Fruit fly (Drosophila melanogaster) whole organism, embryonic: ENCODE measurements around the gene rho-5.

Source experiments
- C15 ChIP-seq: fragments of 200-800 bp; sonication (Bioruptor generic); IDR thresholded peaks from 3 replicates; pipeline ENCODE4 v1.3.6; 2022; ENCODE audit warnings: missing biosample characterization, missing genetic modification characterization
- CG10543 ChIP-seq: fragments of 200-800 bp; sonication (Bioruptor generic); optimal IDR thresholded peaks from 3 replicates; lab custom pipeline; 2017; ENCODE audit warnings: missing biosample characterization, mild to moderate bottlenecking, missing genetic modification characterization, moderate library complexity
- CG11696 ChIP-seq: fragments of 200-800 bp; sonication (Bioruptor generic); IDR thresholded peaks from 2 replicates; pipeline ENCODE4 v1.3.6; 2022; ENCODE audit warnings: missing biosample characterization, missing genetic modification characterization
- CG12071 ChIP-seq: fragments of 200-800 bp; sonication (Bioruptor generic); optimal IDR thresholded peaks from 3 replicates; lab custom pipeline; 2018; ENCODE audit warnings: missing biosample characterization, mild to moderate bottlenecking, missing genetic modification characterization
- CG12299 ChIP-seq: fragments of 200-800 bp; sonication (Bioruptor generic); optimal IDR thresholded peaks from 2 replicates; lab custom pipeline; 2018; ENCODE audit warnings: missing biosample characterization, mild to moderate bottlenecking, missing genetic modification characterization
- CG12391 ChIP-seq: fragments of 200-800 bp; sonication (Bioruptor generic); optimal IDR thresholded peaks from 3 replicates; lab custom pipeline; 2018; ENCODE audit warnings: missing biosample characterization, mild to moderate bottlenecking, missing genetic modification characterization, moderate library complexity
- CG14441 ChIP-seq: fragments of 200-800 bp; sonication (Bioruptor generic); IDR thresholded peaks from 2 replicates; pipeline ENCODE4 v1.3.6; 2022; ENCODE audit warnings: missing biosample characterization, missing genetic modification characterization
- CG1602 ChIP-seq: fragments of 200-800 bp; sonication (Bioruptor generic); optimal IDR thresholded peaks from 3 replicates; lab custom pipeline; 2016; ENCODE audit warnings: missing biosample characterization, missing genetic modification characterization
- CG1603 ChIP-seq: fragments of 200-800 bp; sonication (Bioruptor generic); optimal IDR thresholded peaks from 2 replicates; lab custom pipeline; 2019; ENCODE audit warnings: missing biosample characterization, mild to moderate bottlenecking, missing genetic modification characterization, moderate library complexity
- CG16813 ChIP-seq: fragments of 200-800 bp; sonication (Bioruptor generic); IDR thresholded peaks from 3 replicates; pipeline ENCODE4 v1.3.6; 2022; ENCODE audit warnings: missing biosample characterization, missing genetic modification characterization; ENCODE audit not compliant: partially characterized antibody
- CG18476 ChIP-seq: fragments of 200-800 bp; sonication (Bioruptor generic); optimal IDR thresholded peaks from 2 replicates; lab custom pipeline; 2016; ENCODE audit warnings: missing biosample characterization, mild to moderate bottlenecking, missing genetic modification characterization
- CG33557 ChIP-seq: fragments of 200-800 bp; sonication (Bioruptor generic); optimal IDR thresholded peaks from 2 replicates; lab custom pipeline; 2019; ENCODE audit warnings: missing biosample characterization, mild to moderate bottlenecking, missing genetic modification characterization, moderate library complexity
- CG34224 ChIP-seq: fragments of 200-800 bp; sonication (Bioruptor generic); IDR thresholded peaks from 3 replicates; pipeline ENCODE4 v1.3.6; 2022; ENCODE audit warnings: missing biosample characterization, missing genetic modification characterization; ENCODE audit not compliant: partially characterized antibody
- CG3838 ChIP-seq: fragments of 200-800 bp; sonication (Bioruptor generic); optimal IDR thresholded peaks from 3 replicates; lab custom pipeline; 2016; ENCODE audit warnings: missing biosample characterization, missing genetic modification characterization
- CG42726 ChIP-seq: fragments of 200-800 bp; sonication (Bioruptor generic); IDR thresholded peaks from 2 replicates; pipeline ENCODE4 v1.3.6; 2022; ENCODE audit warnings: missing biosample characterization, missing genetic modification characterization; ENCODE audit not compliant: partially characterized antibody
- CG4404 ChIP-seq: fragments of 200-800 bp; sonication (Bioruptor generic); IDR thresholded peaks from 2 replicates; pipeline ENCODE4 v1.3.6; 2022; ENCODE audit warnings: missing biosample characterization, missing genetic modification characterization
- CG6683 ChIP-seq: fragments of 200-800 bp; sonication (Bioruptor generic); optimal IDR thresholded peaks from 2 replicates; lab custom pipeline; 2017; ENCODE audit warnings: missing biosample characterization, mild to moderate bottlenecking, missing genetic modification characterization, missing genetic modification reagents
- CG6791 ChIP-seq: fragments of 200-800 bp; sonication (Bioruptor generic); IDR thresholded peaks from 3 replicates; pipeline ENCODE4 v1.3.6; 2022; ENCODE audit warnings: missing biosample characterization, missing genetic modification characterization; ENCODE audit not compliant: partially characterized antibody
- CG8089 ChIP-seq: fragments of 200-800 bp; sonication (Bioruptor generic); optimal IDR thresholded peaks from 3 replicates; lab custom pipeline; 2016; ENCODE audit warnings: missing biosample characterization, missing genetic modification characterization
- CG8388 ChIP-seq: fragments of 200-800 bp; sonication (Bioruptor generic); optimal IDR thresholded peaks from 2 replicates; lab custom pipeline; 2019; ENCODE audit warnings: missing biosample characterization, mild to moderate bottlenecking, missing genetic modification characterization, moderate library complexity
- CG9609 ChIP-seq: fragments of 200-800 bp; sonication (Bioruptor generic); optimal IDR thresholded peaks from 3 replicates; lab custom pipeline; 2016; ENCODE audit warnings: missing biosample characterization, missing genetic modification characterization
- HLH54F ChIP-seq: fragments of 200-800 bp; sonication (Bioruptor generic); optimal IDR thresholded peaks from 3 replicates; lab custom pipeline; 2016; ENCODE audit warnings: missing biosample characterization, missing genetic modification characterization
- Hr78 ChIP-seq, 2 experiments: fragments of 200-800 bp in 1 of 2; fragments of >200 bp in 1 of 2; sonication (Bioruptor generic) in 1 of 2; optimal IDR thresholded peaks; 2 replicates each; lab custom pipeline; 2017 to 2019; ENCODE audit warnings: missing biosample characterization in 2 of 2, missing genetic modification characterization in 2 of 2, mild to moderate bottlenecking in 1 of 2, moderate library complexity in 1 of 2
- Med ChIP-seq: fragments of 200-800 bp; sonication (Bioruptor generic); peaks from one replicate; lab custom pipeline; 2016; ENCODE audit warnings: missing biosample characterization, missing genetic modification characterization, mild to moderate bottlenecking, inconsistent platforms, moderate library complexity
- NfI ChIP-seq: fragments of 200-800 bp; sonication (Bioruptor generic); optimal IDR thresholded peaks from 3 replicates; lab custom pipeline; 2018; ENCODE audit warnings: missing biosample characterization, mild to moderate bottlenecking, missing genetic modification characterization, moderate library complexity
- Oli ChIP-seq: fragments of 200-800 bp; sonication (Bioruptor generic); optimal IDR thresholded peaks from 2 replicates; lab custom pipeline; 2018; ENCODE audit warnings: missing biosample characterization, mild to moderate bottlenecking, missing genetic modification characterization, moderate library complexity
- Ssrp ChIP-seq: fragments of 200-800 bp; sonication (Bioruptor generic); optimal IDR thresholded peaks from 2 replicates; lab custom pipeline; 2018; ENCODE audit warnings: missing biosample characterization, mild to moderate bottlenecking, missing genetic modification characterization, moderate library complexity
- Usf ChIP-seq: fragments of 200-800 bp; sonication (Bioruptor generic); optimal IDR thresholded peaks from 2 replicates; lab custom pipeline; 2017; ENCODE audit warnings: missing genotype, missing biosample characterization, missing genetic modification characterization
- chif ChIP-seq, 2 experiments: fragments of 200-800 bp; sonication (Bioruptor generic); optimal IDR thresholded peaks; 3 replicates each; lab custom pipeline; 2016; ENCODE audit warnings: missing biosample characterization in 2 of 2, missing genetic modification characterization in 2 of 2
- chinmo ChIP-seq: fragments of 200-800 bp; sonication (Bioruptor generic); IDR thresholded peaks from 4 replicates; pipeline ENCODE4 v1.3.6; 2022; ENCODE audit warnings: missing biosample characterization, missing genetic modification characterization; ENCODE audit not compliant: partially characterized antibody
- cwo ChIP-seq: fragments of 200-800 bp; sonication (Bioruptor generic); optimal IDR thresholded peaks from 3 replicates; lab custom pipeline; 2017; ENCODE audit warnings: missing biosample characterization, missing genetic modification characterization, mild to moderate bottlenecking, moderate library complexity, missing genetic modification reagents
- fd3F ChIP-seq: fragments of 200-800 bp; sonication (Bioruptor generic); optimal IDR thresholded peaks from 2 replicates; lab custom pipeline; 2018; ENCODE audit warnings: missing biosample characterization, mild to moderate bottlenecking, missing genetic modification characterization, moderate library complexity
- fu2 ChIP-seq: fragments of 200-800 bp; sonication (Bioruptor generic); optimal IDR thresholded peaks from 2 replicates; lab custom pipeline; 2016; ENCODE audit warnings: missing biosample characterization, missing genetic modification characterization
- gsb ChIP-seq: fragments of 200-800 bp; sonication (Bioruptor generic); IDR thresholded peaks from 2 replicates; pipeline ENCODE4 v1.3.6; 2022; ENCODE audit warnings: missing biosample characterization, missing genetic modification characterization
- jigr1 ChIP-seq: fragments of 200-800 bp; sonication (Bioruptor generic); IDR thresholded peaks from 3 replicates; pipeline ENCODE4 v1.3.6; 2022; ENCODE audit warnings: missing biosample characterization, missing genetic modification characterization
- jumu ChIP-seq: fragments of 200-800 bp; sonication (Bioruptor generic); optimal IDR thresholded peaks from 3 replicates; lab custom pipeline; 2016; ENCODE audit warnings: missing biosample characterization, missing genetic modification characterization
- mld ChIP-seq: fragments of 200-800 bp; sonication (Bioruptor generic); IDR thresholded peaks from 3 replicates; pipeline ENCODE4 v1.3.6; 2022; ENCODE audit warnings: missing biosample characterization, missing genetic modification characterization; ENCODE audit not compliant: partially characterized antibody
- nerfin-1 ChIP-seq: fragments of 200-800 bp; sonication (Bioruptor generic); optimal IDR thresholded peaks from 3 replicates; lab custom pipeline; 2019; ENCODE audit warnings: missing biosample characterization, mild to moderate bottlenecking, missing genetic modification characterization, moderate library complexity
- odd ChIP-seq: fragments of 200-800 bp; sonication (Bioruptor generic); optimal IDR thresholded peaks from 2 replicates; lab custom pipeline; 2017; ENCODE audit warnings: missing biosample characterization, mild to moderate bottlenecking, missing genetic modification characterization
- pan ChIP-seq, 4 experiments: fragments of >200 bp in 3 of 4; fragments of 200-800 bp in 1 of 4; sonication (Bioruptor generic) in 1 of 4; optimal IDR thresholded peaks in 3 of 4; IDR thresholded peaks in 1 of 4; 2 replicates each; pipeline versions ENCODE4 v1.3.6 to Lab custom; 2017 to 2022; ENCODE audit warnings: missing biosample characterization in 2 of 4, missing genetic modification characterization in 2 of 4, mixed read lengths in 1 of 4
- phol ChIP-seq: fragments of 200-800 bp; sonication (Bioruptor generic); optimal IDR thresholded peaks from 3 replicates; lab custom pipeline; 2018; ENCODE audit warnings: missing biosample characterization, mild to moderate bottlenecking, missing genetic modification characterization, moderate library complexity
- row ChIP-seq: fragments of 200-800 bp; sonication (Bioruptor generic); IDR thresholded peaks from 3 replicates; pipeline ENCODE4 v1.3.6; 2022; ENCODE audit warnings: missing biosample characterization, missing genetic modification characterization
- run ChIP-seq: fragments of 200-800 bp; sonication (Bioruptor generic); optimal IDR thresholded peaks from 3 replicates; lab custom pipeline; 2018; ENCODE audit warnings: missing biosample characterization, mild to moderate bottlenecking, missing genetic modification characterization
- slp2 ChIP-seq: fragments of 200-800 bp; sonication (Bioruptor generic); optimal IDR thresholded peaks from 2 replicates; lab custom pipeline; 2016; ENCODE audit warnings: missing biosample characterization, missing genetic modification characterization
- twi ChIP-seq: fragments of 200-800 bp; optimal IDR thresholded peaks from 2 replicates; lab custom pipeline; 2019; ENCODE audit warnings: missing biosample characterization, mild to moderate bottlenecking, missing genetic modification characterization, moderate library complexity
- zfh2 ChIP-seq: fragments of 200-800 bp; sonication (Bioruptor generic); optimal IDR thresholded peaks from 2 replicates; lab custom pipeline; 2016; ENCODE audit warnings: missing biosample characterization, missing genetic modification characterization

rho-5 gene

DNA sequence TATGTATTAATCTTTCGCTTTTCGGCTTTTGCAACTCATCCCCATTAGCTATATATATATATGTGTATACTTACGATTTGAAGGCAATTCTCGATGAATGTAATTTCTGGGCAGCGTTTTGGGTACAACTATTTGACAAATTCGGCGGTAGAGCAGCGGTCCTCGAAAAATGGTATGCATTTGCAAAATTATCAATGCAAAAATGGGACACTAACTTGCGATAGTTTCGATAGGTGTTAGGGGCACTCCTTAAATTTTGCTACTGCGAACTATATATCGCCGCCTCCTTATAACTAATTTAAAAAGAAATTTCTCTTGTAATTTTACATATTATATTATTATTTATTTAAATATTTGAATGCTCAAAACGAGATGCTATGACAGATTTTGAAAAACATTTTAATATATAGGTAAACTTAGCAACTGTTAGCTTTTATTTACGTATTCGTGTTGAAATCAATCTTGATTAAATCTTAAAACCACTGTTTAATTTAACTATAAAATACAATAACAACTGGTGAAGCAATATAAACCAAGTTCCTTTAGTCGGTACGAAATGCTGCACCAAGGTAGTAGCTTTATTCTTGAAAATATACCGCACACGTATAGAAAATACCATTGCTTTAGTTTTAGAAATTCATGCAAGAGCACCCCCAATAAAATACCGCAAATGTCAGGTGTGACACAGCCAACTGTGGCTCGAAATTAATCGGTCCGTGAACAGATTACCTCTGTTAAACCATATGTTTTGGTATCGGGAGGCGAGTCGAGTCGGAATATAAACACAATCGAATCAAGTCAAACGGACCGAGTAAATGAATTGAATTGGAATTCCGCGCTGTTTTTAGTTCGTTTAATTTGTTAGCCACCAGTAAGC is 39.8 kb upstream of the rho-5 start, which contains the start of the genes CG5355 and Klp31E (continued):
- TF ChIP-seq Ssrp (tag; lab: Kevin White, UChicago), result peak; percentile 77
- no peak for TF ChIP-seq cwo
- TF ChIP-seq CG12299 (tag; lab: Kevin White, UChicago), result peak; percentile 27
- TF ChIP-seq phol (tag; lab: Kevin White, UChicago), result peak; percentile 83
- TF ChIP-seq fu2 (GFP tag; lab: Kevin White, UChicago), result no peak
- TF ChIP-seq Hr78 (GFP tag; optimal IDR thresholded peaks at IDR 0.05; lab: Kevin White, UChicago), result no peak
- TF ChIP-seq CG18476 (GFP tag; lab: Kevin White, UChicago), result peak; percentile 33
- no peak for TF ChIP-seq CG6683 (GFP tag; lab: Kevin White, UChicago)
- peak; percentile 75 for TF ChIP-seq Oli (tag; lab: Kevin White, UChicago)
- TF ChIP-seq row, result peak; percentile 88
- TF ChIP-seq fd3F (GFP tag; lab: Kevin White, UChicago), result peak; percentile 64
- TF ChIP-seq twi, result peak; percentile 69
- peak; percentile 71 for TF ChIP-seq Usf
- TF ChIP-seq CG42726 (GFP tag; lab: Robert Waterston, UW), result no peak
- TF ChIP-seq CG6791 (GFP tag; lab: Robert Waterston, UW), result peak; percentile 57; the same call in 1 of the 3 replicates
- TF ChIP-seq CG1602 (GFP tag; lab: Kevin White, UChicago), result peak; percentile 68
- TF ChIP-seq pan (optimal IDR thresholded peaks at IDR 0.05; lab: Kevin White, UChicago), result no peak
- TF ChIP-seq pan (GFP tag; optimal IDR thresholded peaks at IDR 0.05 in 1 of 2, IDR thresholded peaks at IDR 0.05 in 1 of 2), result peak in 1 of 2 experiments; percentile 63
- TF ChIP-seq gsb (GFP tag; lab: Robert Waterston, UW), result no peak
- TF ChIP-seq CG12391 (tag; lab: Kevin White, UChicago), result peak; percentile 84
- peak; percentile 46; the same call in 1 of the 3 replicates for TF ChIP-seq mld (GFP tag; lab: Robert Waterston, UW)
- TF ChIP-seq chif (GFP tag; optimal IDR thresholded peaks at IDR 0.05; lab: Kevin White, UChicago), result peak; percentile 7 to 41
- no peak for TF ChIP-seq run (tag; lab: Kevin White, UChicago)
- TF ChIP-seq odd (GFP tag; lab: Kevin White, UChicago), result peak; percentile 63
- TF ChIP-seq CG9609 (GFP tag; lab: Kevin White, UChicago), result peak; percentile 37
- peak; percentile 31 for TF ChIP-seq nerfin-1
- peak; percentile 70; the same call in 1 of the 4 replicates for TF ChIP-seq chinmo (GFP tag; lab: Robert Waterston, UW)
- TF ChIP-seq CG4404, result no peak; the same call in 1 of the 2 replicates
- TF ChIP-seq jigr1 (GFP tag; lab: Robert Waterston, UW), result no peak
- peak; percentile 64 for TF ChIP-seq CG8388 (GFP tag; lab: Kevin White, UChicago)
- no peak for TF ChIP-seq CG12071
- TF ChIP-seq C15 (GFP tag; lab: Robert Waterston, UW), result no peak
- peak; percentile 61; the same call in 1 of the 2 replicates for TF ChIP-seq CG11696
- TF ChIP-seq CG34224 (GFP tag; lab: Robert Waterston, UW), result peak; percentile 71
- TF ChIP-seq CG33557 (GFP tag; lab: Kevin White, UChicago), result peak; percentile 76
- TF ChIP-seq NfI (GFP tag; lab: Kevin White, UChicago), result peak; percentile 53
- peak; percentile 37 for TF ChIP-seq slp2 (GFP tag; lab: Kevin White, UChicago)
- no peak for TF ChIP-seq CG8089 (GFP tag; lab: Kevin White, UChicago)
- TF ChIP-seq jumu (GFP tag; lab: Kevin White, UChicago), result peak; percentile 57
- TF ChIP-seq zfh2, result peak; percentile 56
- TF ChIP-seq Med (GFP tag; lab: Kevin White, UChicago), result peak; percentile 84
- TF ChIP-seq HLH54F (GFP tag; lab: Kevin White, UChicago), result peak; percentile 49
- peak; percentile 72 for TF ChIP-seq CG10543 (GFP tag; lab: Kevin White, UChicago)
- no peak for TF ChIP-seq CG14441 (GFP tag; lab: Robert Waterston, UW)
- TF ChIP-seq CG3838 (GFP tag; lab: Kevin White, UChicago), result no peak
- peak; percentile 68 for TF ChIP-seq CG16813 (GFP tag; lab: Robert Waterston, UW)
- TF ChIP-seq CG1603 (tag; lab: Kevin White, UChicago), result peak; percentile 78
